Worm (Caenorhabditis elegans): ENCODE measurements around the gene tdo-2.

tdo-2 gene

ce11 chrIII:5883517-5883916 lies 36.2 kb downstream of the tdo-2 start:
- TF ChIP-seq blmp-1 (tag; optimal IDR thresholded peaks at IDR 0.05): peak; percentile 92
- TF ChIP-seq Y116A8C.19 (tag; optimal IDR thresholded peaks at IDR 0.05; ENCODE audit: borderline replicate concordance): no peak

- TF ChIP-seq mab-9 (GFP tag; IDR thresholded peaks at IDR 0.05) (no peak), efl-1 (optimal IDR thresholded peaks at IDR 0.05) (no peak), efl-1 (GFP tag; optimal IDR thresholded peaks at IDR 0.05 in 1 of 2) (no peak), aha-1 (tag; optimal IDR thresholded peaks at IDR 0.05) (no peak), C16A3.4 (tag; optimal IDR thresholded peaks at IDR 0.05) (no peak), ceh-63 (GFP tag; optimal IDR thresholded peaks at IDR 0.05) (no peak)
Measured at ce11 chrIII:5882823-5883222, 36.9 kb downstream of the tdo-2 start, which contains the start of gene F01F1.14. TSS of gene F01F1.14 (minus strand) at chrIII:5882923.

ce11 chrIII:5882284-5882683 lies 37.5 kb downstream of the tdo-2 start:
- TF ChIP-seq lsy-2 (tag; optimal IDR thresholded peaks at IDR 0.05) (no peak), ama-1 (optimal IDR thresholded peaks at IDR 0.05) (peak; percentile 41)

ce11 chrIII:5879291-5879968 lies 40.3 kb downstream of the tdo-2 start, which contains the start of gene hpo-10:
TSS of gene hpo-10 (plus strand) at chrIII:5879489.
- TF ChIP-seq hpl-2 (GFP tag; optimal IDR thresholded peaks at IDR 0.05): no peak
- peak in 2 of 3 experiments; percentile 34 for TF ChIP-seq dpl-1 (GFP tag; optimal IDR thresholded peaks at IDR 0.05)
- peak; percentile 54 for TF ChIP-seq blmp-1 (tag; optimal IDR thresholded peaks at IDR 0.05)
- peak; percentile 44 for TF ChIP-seq nhr-71 (tag; optimal IDR thresholded peaks at IDR 0.05)
- peak; percentile 27 to 28 for TF ChIP-seq efl-1 (optimal IDR thresholded peaks at IDR 0.05)
- peak; percentile 32 to 95 for TF ChIP-seq efl-1 (GFP tag; optimal IDR thresholded peaks at IDR 0.05 in 1 of 2)
- TF ChIP-seq lin-35 (GFP tag; optimal IDR thresholded peaks at IDR 0.05): peak; percentile 14 to 44
- TF ChIP-seq ama-1 (optimal IDR thresholded peaks at IDR 0.05): peak; percentile 23
- TF ChIP-seq lsy-2 (tag; optimal IDR thresholded peaks at IDR 0.05): peak; percentile 49 to 70
- peak; percentile 27 for TF ChIP-seq snu-23 (GFP tag; optimal IDR thresholded peaks at IDR 0.05)
- peak; percentile 35 for TF ChIP-seq nhr-47 (tag; optimal IDR thresholded peaks at IDR 0.05)
- TF ChIP-seq ets-5 (GFP tag; IDR thresholded peaks at IDR 0.05): no peak
- no peak for TF ChIP-seq egl-27 (tag; optimal IDR thresholded peaks at IDR 0.05)
- TF ChIP-seq ceh-82 (tag; optimal IDR thresholded peaks at IDR 0.05): peak in 1 of 3 experiments; percentile 32
- peak; percentile 14 for TF ChIP-seq lin-14 (GFP tag; optimal IDR thresholded peaks at IDR 0.05)
- peak; percentile 33 for TF ChIP-seq C16A3.4 (tag; optimal IDR thresholded peaks at IDR 0.05)

ce11 chrIII:5878215-5878614 lies 41.5 kb downstream of the tdo-2 start, which contains the start of the genes mig-21 and F01F1.2:
TSS of gene mig-21 (minus strand) at chrIII:5878380.
TSS of gene F01F1.2 (plus strand) at chrIII:5878554.
- no peak for TF ChIP-seq pqm-1 (tag; optimal IDR thresholded peaks at IDR 0.05)
- peak; percentile 96 for TF ChIP-seq blmp-1 (tag; optimal IDR thresholded peaks at IDR 0.05)
- no peak for TF ChIP-seq efl-1 (optimal IDR thresholded peaks at IDR 0.05)
- TF ChIP-seq efl-1 (GFP tag; optimal IDR thresholded peaks at IDR 0.05 in 1 of 2): peak in 1 of 2 experiments; percentile 82
- peak in 1 of 2 experiments; percentile 87 for TF ChIP-seq lsy-2 (tag; optimal IDR thresholded peaks at IDR 0.05)
- no peak for TF ChIP-seq sptf-1 (tag; optimal IDR thresholded peaks at IDR 0.05)
- no peak for TF ChIP-seq mab-9 (GFP tag; IDR thresholded peaks at IDR 0.05)
- TF ChIP-seq alr-1 (tag; optimal IDR thresholded peaks at IDR 0.05; ENCODE audit: borderline replicate concordance): no peak
- TF ChIP-seq unc-30 (tag; optimal IDR thresholded peaks at IDR 0.05): no peak
- TF ChIP-seq pax-3 (tag; optimal IDR thresholded peaks at IDR 0.05): no peak
- peak in 1 of 3 experiments; percentile 16 for TF ChIP-seq dpl-1 (GFP tag; optimal IDR thresholded peaks at IDR 0.05)
- no peak for TF ChIP-seq ceh-63 (GFP tag; optimal IDR thresholded peaks at IDR 0.05)
- TF ChIP-seq fkh-4 (tag; optimal IDR thresholded peaks at IDR 0.05; ENCODE audit: borderline replicate concordance): no peak
- TF ChIP-seq nhr-11 (tag; optimal IDR thresholded peaks at IDR 0.05): no peak

ce11 chrIII:5876867-5877641 lies 42.7 kb downstream of the tdo-2 start:
- peak; percentile 63 for TF ChIP-seq nhr-20 (tag; optimal IDR thresholded peaks at IDR 0.05)
- peak in 1 of 2 experiments; percentile 62 for TF ChIP-seq lin-35 (GFP tag; optimal IDR thresholded peaks at IDR 0.05)
- peak; percentile 26; the same call in 1 of the 2 replicates for TF ChIP-seq grh-1 (GFP tag; IDR thresholded peaks at IDR 0.05)
- peak; percentile 21 for TF ChIP-seq mep-1 (tag; optimal IDR thresholded peaks at IDR 0.05)
- TF ChIP-seq hlh-4 (tag; optimal IDR thresholded peaks at IDR 0.05): no peak
- peak in 4 of 6 experiments; percentile 10 to 61 (median 28) for TF ChIP-seq elt-3 (tag; optimal IDR thresholded peaks at IDR 0.05)
- peak; percentile 38 for TF ChIP-seq elt-2 (tag; optimal IDR thresholded peaks at IDR 0.05)
- TF ChIP-seq nhr-84 (tag; optimal IDR thresholded peaks at IDR 0.05): no peak
- TF ChIP-seq nhr-90 (tag; optimal IDR thresholded peaks at IDR 0.05; ENCODE audit: poor library complexity): peak; percentile 58
- no peak for TF ChIP-seq zag-1 (tag; optimal IDR thresholded peaks at IDR 0.05)
- TF ChIP-seq nhr-71 (tag; optimal IDR thresholded peaks at IDR 0.05): peak; percentile 73
- peak; percentile 27 for TF ChIP-seq nhr-19 (GFP tag; conservative IDR thresholded peaks at IDR 0.05)
- no peak for TF ChIP-seq irx-1 (tag; optimal IDR thresholded peaks at IDR 0.05)
- peak; percentile 31 for TF ChIP-seq lin-14 (GFP tag; optimal IDR thresholded peaks at IDR 0.05)

All from whole organism, L1 larva.